Worm (Caenorhabditis elegans) whole organism, L1 larva: ENCODE results near the gene Y57A10C.10.

Source experiments
- C34B4.2 ChIP-seq: sonication (generic microtip); optimal IDR thresholded peaks from 2 replicates; lab custom pipeline; 2017; ENCODE audit warnings: mild to moderate bottlenecking, missing genetic modification characterization, missing compliant biosample characterization
- F16B12.6 ChIP-seq: fragments of 150-350 bp; optimal IDR thresholded peaks from 2 replicates; lab custom pipeline; 2014; ENCODE audit warnings: missing biosample characterization, missing genetic modification characterization
- Y116A8C.19 ChIP-seq: sonication (generic microtip); optimal IDR thresholded peaks from 2 replicates; lab custom pipeline; 2016; ENCODE audit warnings: missing compliant biosample characterization, missing genetic modification characterization, borderline replicate concordance
- aly-2 ChIP-seq: fragments of 150-350 bp; optimal IDR thresholded peaks from 2 replicates; lab custom pipeline; 2014; ENCODE audit warnings: missing biosample characterization, missing genetic modification characterization
- blmp-1 ChIP-seq: fragments of 150-350 bp; optimal IDR thresholded peaks from 2 replicates; lab custom pipeline; 2014; ENCODE audit warnings: missing biosample characterization, missing genetic modification characterization
- ceh-63 ChIP-seq: fragments of 200-800 bp; sonication (Bioruptor generic); optimal IDR thresholded peaks from 2 replicates; lab custom pipeline; 2018; ENCODE audit warnings: mild to moderate bottlenecking, missing genetic modification characterization, missing compliant biosample characterization
- ceh-8 ChIP-seq: fragments of 200-800 bp; sonication (Bioruptor generic); optimal IDR thresholded peaks from 2 replicates; lab custom pipeline; 2018; ENCODE audit warnings: mild to moderate bottlenecking, missing genetic modification characterization, moderate library complexity, missing compliant biosample characterization
- ceh-82 ChIP-seq, 3 experiments: fragments of 150-350 bp in 1 of 3; sonication (generic microtip) in 2 of 3; optimal IDR thresholded peaks; 2 replicates each; lab custom pipeline; 2014 to 2017; ENCODE audit warnings: missing biosample characterization in 3 of 3, missing genetic modification characterization in 3 of 3
- ceh-88 ChIP-seq: fragments of 200-800 bp; sonication (Bioruptor generic); IDR thresholded peaks from 2 replicates; pipeline ENCODE4 v1.3.6; 2022; ENCODE audit warnings: missing genetic modification characterization, missing compliant biosample characterization
- efl-3 ChIP-seq: fragments of 200-800 bp; sonication (Bioruptor generic); optimal IDR thresholded peaks from 2 replicates; lab custom pipeline; 2018; ENCODE audit warnings: mild to moderate bottlenecking, missing genetic modification characterization, missing compliant biosample characterization
- egl-27 ChIP-seq, 2 experiments: fragments of 150-350 bp in 1 of 2; sonication (generic microtip); optimal IDR thresholded peaks; 3 replicates each; lab custom pipeline; 2017 to 2018; ENCODE audit warnings: missing biosample characterization in 2 of 2, missing genetic modification characterization in 2 of 2, missing genetic modification reagents in 2 of 2
- fkh-10 ChIP-seq: sonication (generic microtip); optimal IDR thresholded peaks from 2 replicates; lab custom pipeline; 2017; ENCODE audit warnings: missing biosample characterization, missing genetic modification reagents, missing genetic modification characterization
- fkh-8 ChIP-seq: sonication (generic microtip); optimal IDR thresholded peaks from 2 replicates; lab custom pipeline; 2016; ENCODE audit warnings: mild to moderate bottlenecking, missing genetic modification characterization, missing compliant biosample characterization
- hlh-17 ChIP-seq: fragments of 200-800 bp; sonication (Bioruptor generic); optimal IDR thresholded peaks from 2 replicates; lab custom pipeline; 2018; ENCODE audit warnings: missing genetic modification characterization, mild to moderate bottlenecking, missing compliant biosample characterization, moderate library complexity, borderline replicate concordance
- hpl-2 ChIP-seq: fragments of 150-350 bp; optimal IDR thresholded peaks from 2 replicates; lab custom pipeline; 2014; ENCODE audit warnings: missing biosample characterization, missing genetic modification reagents, missing genetic modification characterization
- isw-1 ChIP-seq: fragments of 200-800 bp; sonication (Bioruptor generic); IDR thresholded peaks from 2 replicates; pipeline ENCODE4 v1.3.6; 2022; ENCODE audit warnings: missing genetic modification characterization, missing compliant biosample characterization
- lin-39 ChIP-seq: fragments of 150-350 bp; optimal IDR thresholded peaks from 2 replicates; lab custom pipeline; 2014; ENCODE audit warnings: missing biosample characterization, missing genetic modification reagents, missing genetic modification characterization
- mep-1 ChIP-seq: fragments of 150-350 bp; optimal IDR thresholded peaks from 2 replicates; lab custom pipeline; 2014; ENCODE audit warnings: missing biosample characterization, missing genetic modification characterization
- nhr-19 ChIP-seq: fragments of 200-800 bp; sonication (Bioruptor generic); conservative IDR thresholded peaks from 2 replicates; pipeline ENCODE4 v1.3.6; 2022; ENCODE audit warnings: missing genetic modification characterization, missing compliant biosample characterization
- nhr-237 ChIP-seq: fragments of 150-350 bp; optimal IDR thresholded peaks from 2 replicates; lab custom pipeline; 2014; ENCODE audit warnings: missing biosample characterization, missing genetic modification characterization
- nhr-71 ChIP-seq: sonication (generic microtip); optimal IDR thresholded peaks from 2 replicates; lab custom pipeline; 2016; ENCODE audit warnings: mild to moderate bottlenecking, missing genetic modification characterization, moderate library complexity, missing compliant biosample characterization
- nhr-77 ChIP-seq: fragments of 150-350 bp; optimal IDR thresholded peaks from 2 replicates; lab custom pipeline; 2014; ENCODE audit warnings: missing biosample characterization, missing genetic modification characterization
- nhr-84 ChIP-seq: sonication (generic microtip); optimal IDR thresholded peaks from 2 replicates; lab custom pipeline; 2017; ENCODE audit warnings: missing biosample characterization, missing genetic modification characterization
- pag-3 ChIP-seq: sonication (generic microtip); optimal IDR thresholded peaks from 2 replicates; lab custom pipeline; 2017; ENCODE audit warnings: missing genetic modification characterization, mild to moderate bottlenecking, missing compliant biosample characterization, antibody characterized with exemption, borderline replicate concordance; ENCODE audit not compliant: insufficient read depth
- rnt-1 ChIP-seq: sonication (generic microtip); optimal IDR thresholded peaks from 2 replicates; lab custom pipeline; 2016; ENCODE audit warnings: mild to moderate bottlenecking, missing genetic modification characterization, moderate library complexity, missing compliant biosample characterization
- unc-130 ChIP-seq: fragments of 150-350 bp; optimal IDR thresholded peaks from 2 replicates; lab custom pipeline; 2017; ENCODE audit warnings: missing biosample characterization, missing genetic modification characterization, inconsistent platforms
- unc-86 ChIP-seq: sonication (generic microtip); optimal IDR thresholded peaks from 2 replicates; lab custom pipeline; 2016; ENCODE audit warnings: missing genetic modification characterization, missing compliant biosample characterization
- vab-15 ChIP-seq: sonication (generic microtip); optimal IDR thresholded peaks from 2 replicates; lab custom pipeline; 2017; ENCODE audit warnings: missing genotype, mild to moderate bottlenecking, missing genetic modification characterization, missing compliant biosample characterization
- ztf-4 ChIP-seq: fragments of 150-350 bp; optimal IDR thresholded peaks from 2 replicates; lab custom pipeline; 2014; ENCODE audit warnings: missing biosample characterization, missing genetic modification characterization

Gene Y57A10C.10

DNA sequence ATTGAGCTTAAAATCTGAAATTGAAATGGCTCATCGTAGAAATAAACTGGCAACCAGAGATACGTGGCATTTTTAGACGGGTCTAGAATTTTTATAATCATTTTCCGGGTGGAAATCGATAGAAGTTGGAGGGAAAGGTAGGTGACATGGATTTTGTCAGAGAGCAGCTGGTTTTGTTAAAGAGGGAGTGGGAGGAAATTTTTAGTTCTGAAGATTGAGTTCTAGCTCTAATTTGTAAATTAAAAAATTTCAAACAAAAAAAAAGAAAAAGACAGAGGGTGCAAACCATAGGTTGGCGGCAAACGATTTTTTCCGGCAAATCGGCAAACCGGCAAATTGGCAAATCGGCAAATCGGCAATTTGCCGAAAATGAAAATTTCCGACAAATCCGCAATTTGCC lies 15.6 kb upstream of the Y57A10C.10 start, which contains the start of gene sre-32:
sre-32 (minus strand) TSS at position 101 of the 400 bp plus-strand sequence.
- no peak for TF ChIP-seq hpl-2 (GFP tag; lab: Kevin White, UChicago)
- TF ChIP-seq aly-2, result no peak
- TF ChIP-seq F16B12.6 (tag; lab: Kevin White, UChicago), result no peak
- TF ChIP-seq Y116A8C.19, result no peak
- TF ChIP-seq mep-1, result no peak
- TF ChIP-seq fkh-10, result no peak
- no peak for TF ChIP-seq nhr-84 (tag; lab: Kevin White, UChicago)

DNA sequence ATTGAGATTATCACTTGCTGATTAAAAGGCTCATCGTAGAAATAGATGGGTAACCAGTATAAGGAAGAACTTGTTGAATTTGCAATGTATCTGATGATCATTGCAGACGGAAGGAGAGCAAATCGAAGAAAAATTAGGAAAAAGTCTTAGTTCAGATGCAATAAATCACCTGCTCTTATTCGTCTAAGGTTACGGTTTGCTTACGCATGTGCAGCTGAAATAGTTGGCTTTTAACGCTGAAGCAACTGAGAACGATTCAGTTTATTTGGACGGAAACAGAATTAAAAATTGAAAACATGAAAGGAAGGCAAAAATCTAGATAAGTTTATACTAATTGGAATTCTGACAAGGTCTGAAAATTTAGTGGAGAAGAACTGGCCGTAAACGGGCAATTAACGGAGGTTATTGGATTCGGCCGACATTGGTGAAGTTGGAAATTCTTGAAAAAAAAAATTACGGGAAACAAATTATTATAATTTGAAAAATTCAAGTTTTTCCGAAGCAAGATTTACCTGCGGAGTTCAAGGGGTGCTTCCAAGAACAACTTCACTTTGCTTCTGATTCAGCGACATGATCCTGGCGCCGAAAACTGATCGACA lies 11.8 kb upstream of the Y57A10C.10 start, which contains the start of the genes sre-35 and sre-33:
sre-35 (minus strand) TSS at position 101 of the 599 bp plus-strand sequence.
sre-33 (plus strand) TSS at position 549 of the 599 bp plus-strand sequence.
- no peak for TF ChIP-seq blmp-1 (tag; lab: Kevin White, UChicago)
- TF ChIP-seq efl-3 (GFP tag; lab: Kevin White, UChicago), result no peak

ce11 chrII:12449849-12450248 lies 8.8 kb upstream of the Y57A10C.10 start, which contains the start of gene sre-34:
Gene sre-34 (plus strand): TSS chrII:12450149.
- TF ChIP-seq aly-2, result no peak
- TF ChIP-seq vab-15 (tag; lab: Kevin White, UChicago), result no peak
- TF ChIP-seq lin-39, result no peak
- no peak for TF ChIP-seq unc-86 (tag; lab: Kevin White, UChicago)
- TF ChIP-seq nhr-77 (tag; lab: Kevin White, UChicago), result no peak
- no peak for TF ChIP-seq nhr-19 (GFP tag; lab: Robert Waterston, UW)
- no peak for TF ChIP-seq ceh-63
- TF ChIP-seq egl-27 (tag; optimal IDR thresholded peaks at IDR 0.05; lab: Kevin White, UChicago), result no peak
- TF ChIP-seq ztf-4, result no peak
- no peak for TF ChIP-seq nhr-237 (tag; lab: Kevin White, UChicago)
- TF ChIP-seq ceh-8, result no peak

DNA sequence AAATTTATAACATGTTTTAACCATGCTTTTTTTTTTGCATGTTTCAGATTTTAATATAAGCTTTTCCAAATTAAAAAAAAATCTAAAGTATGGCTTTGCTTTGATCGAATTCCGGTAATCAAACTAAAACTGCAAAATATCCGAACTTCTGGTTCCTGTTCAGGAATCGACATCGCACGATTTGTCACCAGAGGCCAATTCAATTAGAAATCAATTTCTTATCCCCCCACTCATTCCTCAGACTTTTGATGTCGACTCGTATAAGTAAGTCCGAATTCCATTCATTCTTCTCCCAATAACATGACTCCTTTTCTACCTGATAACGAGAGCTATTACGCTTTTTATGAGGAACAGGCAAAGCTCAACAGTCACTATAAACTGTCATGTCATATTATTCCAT lies 7.2 kb upstream of the Y57A10C.10 start, which contains the start of gene srh-27:
srh-27 (plus strand) TSS at position 301 of the 400 bp plus-strand sequence.
- TF ChIP-seq C34B4.2 (tag; lab: Kevin White, UChicago) (no peak), ceh-82 (tag; optimal IDR thresholded peaks at IDR 0.05; lab: Kevin White, UChicago) (no peak), ceh-88 (GFP tag; lab: Robert Waterston, UW) (no peak), ceh-8 (no peak), isw-1 (GFP tag; lab: Robert Waterston, UW) (no peak), pag-3 (tag; lab: Kevin White, UChicago) (no peak), nhr-19 (GFP tag; lab: Robert Waterston, UW) (no peak), rnt-1 (tag; lab: Kevin White, UChicago) (no peak)

ce11 chrII:12444679-12445376 lies 3.8 kb upstream of the Y57A10C.10 start, which contains the start of the genes W05H5.1 and pitr-6:
Gene W05H5.1 (minus strand): TSS chrII:12444779.
Gene pitr-6 (plus strand): TSS chrII:12445326.
- no peak for TF ChIP-seq unc-130 (tag; lab: Kevin White, UChicago)

DNA sequence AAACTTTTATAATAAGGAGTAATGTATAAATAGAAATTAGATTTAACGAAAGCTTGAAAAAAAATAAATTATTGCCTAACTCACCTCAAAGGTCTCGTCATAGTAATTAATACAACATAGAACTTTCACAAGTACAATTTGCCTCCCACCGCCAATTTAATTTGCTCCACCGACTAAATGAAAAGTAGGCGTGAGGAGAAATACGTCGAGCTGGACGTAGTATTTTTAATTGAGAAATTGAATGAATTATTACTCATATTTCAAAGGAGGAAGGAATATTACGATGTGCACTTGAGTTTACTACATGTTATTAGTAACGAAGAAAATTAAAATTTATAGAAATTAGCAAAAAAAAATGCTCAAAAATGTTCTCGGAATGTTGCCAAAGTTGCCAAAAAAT lies 2.6 kb downstream of the Y57A10C.10 start, which contains the start of gene Y57A10C.9:
Y57A10C.9 (minus strand) TSS at position 101 of the 400 bp plus-strand sequence.
- no peak for TF ChIP-seq hlh-17 (GFP tag; lab: Kevin White, UChicago)
- TF ChIP-seq fkh-8, result no peak
- peak; percentile 1 for TF ChIP-seq nhr-71 (tag; lab: Kevin White, UChicago)
